Worm (Caenorhabditis elegans) whole organism, young adult: ENCODE data around the gene col-99.

Source experiments
- Y53F4B.3 ChIP-seq: fragments of 200-800 bp; sonication (Bioruptor generic); IDR thresholded peaks from 2 replicates; pipeline ENCODE4 v1.3.6; 2022; ENCODE audit warnings: missing genetic modification reagents, missing genetic modification characterization, missing compliant biosample characterization
- dpl-1 ChIP-seq: fragments of 150-350 bp; optimal IDR thresholded peaks from 2 replicates; lab custom pipeline; 2014; ENCODE audit warnings: missing biosample characterization, missing genetic modification reagents, missing genetic modification characterization
- hlh-12 ChIP-seq: sonication (generic microtip); optimal IDR thresholded peaks from 2 replicates; lab custom pipeline; 2016; ENCODE audit warnings: missing genetic modification characterization, missing compliant biosample characterization
- mcd-1 ChIP-seq: fragments of 200-800 bp; sonication (Bioruptor generic); IDR thresholded peaks from 2 replicates; pipeline ENCODE4 v1.3.6; 2022; ENCODE audit warnings: missing genetic modification reagents, missing genetic modification characterization, missing compliant biosample characterization
- nfya-2 ChIP-seq: fragments of 200-800 bp; sonication (Bioruptor generic); IDR thresholded peaks from 2 replicates; pipeline ENCODE4 v1.3.6; 2022; ENCODE audit warnings: missing genetic modification reagents, missing genetic modification characterization, missing compliant biosample characterization
- nhr-179 ChIP-seq: sonication (generic microtip); optimal IDR thresholded peaks from 2 replicates; lab custom pipeline; 2016; ENCODE audit warnings: mild to moderate bottlenecking, missing genetic modification characterization, missing compliant biosample characterization
- pha-4 ChIP-seq: fragments of 150-350 bp; sonication (generic microtip); optimal IDR thresholded peaks from 2 replicates; lab custom pipeline; 2014; ENCODE audit warnings: missing biosample characterization, missing genetic modification reagents, missing genetic modification characterization

ce11 chrIV:118786-119185 lies 28.9 kb downstream of the col-99 start:
- no peak for TF ChIP-seq mcd-1 (GFP tag; lab: Robert Waterston, UW)
- no peak for TF ChIP-seq nfya-2 (GFP tag; lab: Robert Waterston, UW)
- no peak for TF ChIP-seq Y53F4B.3 (GFP tag; lab: Robert Waterston, UW)
- no peak for TF ChIP-seq nhr-179 (tag; lab: Kevin White, UChicago)
- TF ChIP-seq hlh-12 (tag; lab: Kevin White, UChicago), result no peak
- no peak for TF ChIP-seq pha-4 (tag; lab: Kevin White, UChicago)
- TF ChIP-seq dpl-1, result no peak
